Worm (Caenorhabditis elegans) whole organism, L2 larva: ENCODE measurements around the gene nas-20.

Experiments
- ama-1 ChIP-seq: fragments of 150-350 bp; optimal IDR thresholded peaks from 2 replicates; lab custom pipeline; 2018; ENCODE audit warnings: inconsistent platforms
- ceh-82 ChIP-seq: fragments of 150-350 bp; optimal IDR thresholded peaks from 2 replicates; lab custom pipeline; 2014; ENCODE audit warnings: missing biosample characterization, missing genetic modification characterization
- peb-1 ChIP-seq: fragments of 150-350 bp; optimal IDR thresholded peaks from 2 replicates; lab custom pipeline; 2014; ENCODE audit warnings: missing biosample characterization, missing genetic modification characterization
- unc-39 ChIP-seq: fragments of 150-350 bp; optimal IDR thresholded peaks from 2 replicates; lab custom pipeline; 2014; ENCODE audit warnings: missing biosample characterization, missing genetic modification characterization

DNA sequence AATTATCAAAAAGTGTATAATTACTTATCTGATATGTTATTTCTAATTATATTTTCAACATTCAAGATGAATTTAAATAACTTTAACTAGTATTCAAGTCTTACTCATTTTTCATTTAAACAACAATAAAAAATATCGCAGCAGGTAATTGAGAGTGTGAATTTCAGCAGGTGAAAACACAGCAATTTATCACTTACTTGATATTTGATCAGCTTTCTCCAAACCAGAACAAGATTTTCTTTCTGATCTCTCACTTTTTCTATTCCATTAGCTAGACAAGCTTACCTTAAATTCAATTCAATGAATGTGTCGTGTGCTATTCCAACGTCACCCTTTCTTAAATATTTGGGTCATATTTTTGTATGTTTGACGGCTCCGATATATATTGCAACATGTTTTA lies 13.4 kb upstream of the nas-20 start, which contains the start of gene srh-1:
- TF ChIP-seq peb-1 = no peak
- TF ChIP-seq ceh-82 (tag; lab: Kevin White, UChicago) = no peak
- no peak for TF ChIP-seq unc-39 (tag; lab: Kevin White, UChicago)
- TF ChIP-seq ama-1 (lab: Kevin White, UChicago) = no peak
